Worm (Caenorhabditis elegans) whole organism, L2 larva: ENCODE results near the gene frpr-21.

Experiments used
- C34F6.9 ChIP-seq: fragments of 150-350 bp; optimal IDR thresholded peaks from 2 replicates; lab custom pipeline; 2014; ENCODE audit warnings: missing biosample characterization, missing genetic modification characterization
- F13H6.1 ChIP-seq: sonication (generic microtip); optimal IDR thresholded peaks from 2 replicates; lab custom pipeline; 2016; ENCODE audit warnings: missing genetic modification characterization, missing compliant biosample characterization
- Y55F3AM.14 ChIP-seq: fragments of 200-800 bp; sonication (Bioruptor generic); optimal IDR thresholded peaks from 2 replicates; lab custom pipeline; 2018; ENCODE audit warnings: mild to moderate bottlenecking, missing genetic modification characterization, missing compliant biosample characterization
- ZK546.5 ChIP-seq: sonication (generic microtip); optimal IDR thresholded peaks from 2 replicates; lab custom pipeline; 2017; ENCODE audit warnings: missing biosample characterization, missing genetic modification characterization
- alr-1 ChIP-seq: fragments of 150-350 bp; optimal IDR thresholded peaks from 2 replicates; lab custom pipeline; 2014; ENCODE audit warnings: missing biosample characterization, missing genetic modification characterization
- ceh-16 ChIP-seq: fragments of 150-350 bp; optimal IDR thresholded peaks from 2 replicates; lab custom pipeline; 2014; ENCODE audit warnings: missing biosample characterization, missing genetic modification characterization
- ceh-82 ChIP-seq: fragments of 150-350 bp; optimal IDR thresholded peaks from 2 replicates; lab custom pipeline; 2014; ENCODE audit warnings: missing biosample characterization, missing genetic modification characterization
- dmd-4 ChIP-seq: sonication (generic microtip); optimal IDR thresholded peaks from 2 replicates; lab custom pipeline; 2017; ENCODE audit warnings: missing biosample characterization, missing genetic modification characterization
- egl-27 ChIP-seq: sonication (generic microtip); optimal IDR thresholded peaks from 3 replicates; lab custom pipeline; 2017; ENCODE audit warnings: missing biosample characterization, missing genetic modification reagents, missing genetic modification characterization
- elt-1 ChIP-seq: fragments of 150-350 bp; optimal IDR thresholded peaks from 2 replicates; lab custom pipeline; 2014; ENCODE audit warnings: missing biosample characterization, missing genetic modification characterization
- elt-3 ChIP-seq: sonication (generic microtip); optimal IDR thresholded peaks from 2 replicates; lab custom pipeline; 2017; ENCODE audit warnings: missing biosample characterization, missing genetic modification characterization
- fos-1 ChIP-seq: fragments of 150-350 bp; optimal IDR thresholded peaks from 2 replicates; lab custom pipeline; 2014; ENCODE audit warnings: missing biosample characterization, missing genetic modification characterization
- lin-11 ChIP-seq: fragments of 150-350 bp; sonication (generic microtip); optimal IDR thresholded peaks from 2 replicates; lab custom pipeline; 2014; ENCODE audit warnings: missing biosample characterization, missing genetic modification characterization, inconsistent platforms, mixed read lengths
- lin-13 ChIP-seq: fragments of 150-350 bp; optimal IDR thresholded peaks from 2 replicates; lab custom pipeline; 2014; ENCODE audit warnings: missing biosample characterization, missing genetic modification reagents, missing genetic modification characterization
- lsy-2 ChIP-seq, 2 experiments: fragments of 150-350 bp in 1 of 2; sonication (generic microtip) in 1 of 2; optimal IDR thresholded peaks; 2 replicates each; lab custom pipeline; 2014 to 2017; ENCODE audit warnings: missing biosample characterization in 2 of 2, missing genetic modification characterization in 2 of 2
- mab-5 ChIP-seq: fragments of 150-350 bp; optimal IDR thresholded peaks from 2 replicates; lab custom pipeline; 2014; ENCODE audit warnings: missing biosample characterization, missing genetic modification characterization
- nhr-10 ChIP-seq: sonication (generic microtip); optimal IDR thresholded peaks from 2 replicates; lab custom pipeline; 2017; ENCODE audit warnings: missing biosample characterization, missing genetic modification characterization
- nhr-129 ChIP-seq: fragments of 150-350 bp; optimal IDR thresholded peaks from 2 replicates; lab custom pipeline; 2014; ENCODE audit warnings: missing biosample characterization, missing genetic modification characterization
- nhr-21 ChIP-seq: fragments of 150-350 bp; optimal IDR thresholded peaks from 2 replicates; lab custom pipeline; 2014; ENCODE audit warnings: missing biosample characterization, missing genetic modification characterization
- nhr-23 ChIP-seq: fragments of 150-350 bp; optimal IDR thresholded peaks from 2 replicates; lab custom pipeline; 2014; ENCODE audit warnings: missing biosample characterization, missing genetic modification reagents, missing genetic modification characterization
- nhr-237 ChIP-seq: fragments of 150-350 bp; optimal IDR thresholded peaks from 2 replicates; lab custom pipeline; 2014; ENCODE audit warnings: missing biosample characterization, missing genetic modification characterization
- nhr-25 ChIP-seq: fragments of 150-350 bp; sonication (generic microtip); optimal IDR thresholded peaks from 3 replicates; lab custom pipeline; 2014; ENCODE audit warnings: missing biosample characterization, missing genetic modification characterization
- nhr-6 ChIP-seq: fragments of 150-350 bp; optimal IDR thresholded peaks from 2 replicates; lab custom pipeline; 2014; ENCODE audit warnings: missing biosample characterization, missing genetic modification characterization
- sem-4 ChIP-seq: fragments of 150-350 bp; optimal IDR thresholded peaks from 2 replicates; lab custom pipeline; 2014; ENCODE audit warnings: missing biosample characterization, missing genetic modification reagents, missing genetic modification characterization
- skn-1 ChIP-seq: sonication (generic microtip); optimal IDR thresholded peaks from 2 replicates; lab custom pipeline; 2017; ENCODE audit warnings: missing biosample characterization, missing genetic modification characterization
- sma-3 ChIP-seq: sonication (generic microtip); optimal IDR thresholded peaks from 2 replicates; lab custom pipeline; 2016; ENCODE audit warnings: missing genetic modification reagents, missing genetic modification characterization, missing compliant biosample characterization
- unc-55 ChIP-seq: fragments of 150-350 bp; sonication (generic microtip); optimal IDR thresholded peaks from 3 replicates; lab custom pipeline; 2014; ENCODE audit warnings: missing biosample characterization, missing genetic modification reagents, missing genetic modification characterization
- ztf-1 ChIP-seq: fragments of 200-800 bp; sonication (Bioruptor generic); conservative IDR thresholded peaks from 2 replicates; pipeline ENCODE4 v1.3.6; 2022; ENCODE audit warnings: missing genetic modification characterization, missing compliant biosample characterization

frpr-21 gene

ce11 chrII:10379546-10379945 is 42.3 kb downstream of the frpr-21 start:
- TF ChIP-seq ztf-1 (GFP tag; lab: Robert Waterston, UW), result no peak
- TF ChIP-seq ZK546.5, result no peak
- TF ChIP-seq ceh-16, result no peak
- no peak for TF ChIP-seq lin-11 (tag; lab: Kevin White, UChicago)
- TF ChIP-seq elt-3 (tag; lab: Kevin White, UChicago), result no peak
- TF ChIP-seq F13H6.1 (tag; lab: Kevin White, UChicago), result no peak
- TF ChIP-seq C34F6.9 (tag; lab: Kevin White, UChicago), result peak; percentile 28
- no peak for TF ChIP-seq alr-1 (tag; lab: Kevin White, UChicago)
- no peak for TF ChIP-seq nhr-237 (tag; lab: Kevin White, UChicago)
- TF ChIP-seq sma-3 (GFP tag; lab: Kevin White, UChicago), result no peak
- no peak for TF ChIP-seq elt-1 (tag; lab: Kevin White, UChicago)
- peak; percentile 27 for TF ChIP-seq unc-55 (GFP tag; lab: Kevin White, UChicago)

- TF ChIP-seq C34F6.9 (tag; lab: Kevin White, UChicago), result no peak
- TF ChIP-seq lsy-2 (tag; optimal IDR thresholded peaks at IDR 0.05; lab: Kevin White, UChicago), result peak in 1 of 2 experiments; percentile 17
- TF ChIP-seq F13H6.1 (tag; lab: Kevin White, UChicago), result no peak
Measured at ce11 chrII:10377901-10378300, 43.9 kb downstream of the frpr-21 start.

ce11 chrII:10374776-10375175 is 47.1 kb downstream of the frpr-21 start:
- TF ChIP-seq fos-1 (tag; lab: Kevin White, UChicago) (no peak), sma-3 (GFP tag; lab: Kevin White, UChicago) (no peak)

- no peak for TF ChIP-seq nhr-10 (tag; lab: Kevin White, UChicago)
- TF ChIP-seq lin-13 (GFP tag; lab: Kevin White, UChicago), result no peak
- TF ChIP-seq Y55F3AM.14 (GFP tag; lab: Kevin White, UChicago), result no peak
- no peak for TF ChIP-seq nhr-237 (tag; lab: Kevin White, UChicago)
- TF ChIP-seq C34F6.9 (tag; lab: Kevin White, UChicago), result peak; percentile 32
- TF ChIP-seq nhr-23, result no peak
- peak; percentile 60 for TF ChIP-seq nhr-25 (tag; lab: Kevin White, UChicago)
- peak in 1 of 2 experiments; percentile 5 for TF ChIP-seq lsy-2 (tag; optimal IDR thresholded peaks at IDR 0.05; lab: Kevin White, UChicago)
- TF ChIP-seq unc-55 (GFP tag; lab: Kevin White, UChicago), result no peak
- no peak for TF ChIP-seq ztf-1 (GFP tag; lab: Robert Waterston, UW)
- no peak for TF ChIP-seq skn-1 (tag; lab: Kevin White, UChicago)
- TF ChIP-seq nhr-21 (tag; lab: Kevin White, UChicago), result no peak
- TF ChIP-seq sem-4, result peak; percentile 58
- TF ChIP-seq ceh-82, result no peak
- TF ChIP-seq nhr-6 (tag; lab: Kevin White, UChicago), result no peak
- TF ChIP-seq, all 48 proteins: peak for 4
Measured at ce11 chrII:10373536-10374169, 48.2 kb downstream of the frpr-21 start.

ce11 chrII:10373016-10373415 is 48.8 kb downstream of the frpr-21 start:
- TF ChIP-seq sem-4, result no peak
- TF ChIP-seq fos-1 (tag; lab: Kevin White, UChicago), result peak; percentile 14
- TF ChIP-seq skn-1 (tag; lab: Kevin White, UChicago), result peak; percentile 11

- TF ChIP-seq sem-4 (peak; percentile 11), lsy-2 (tag; optimal IDR thresholded peaks at IDR 0.05; lab: Kevin White, UChicago) (peak in 1 of 2 experiments; percentile 31), C34F6.9 (tag; lab: Kevin White, UChicago) (peak; percentile 41), skn-1 (tag; lab: Kevin White, UChicago) (no peak), mab-5 (tag; lab: Kevin White, UChicago) (no peak), nhr-129 (tag; lab: Kevin White, UChicago) (peak; percentile 18), unc-55 (GFP tag; lab: Kevin White, UChicago) (peak; percentile 43), dmd-4 (no peak), ZK546.5 (no peak), fos-1 (tag; lab: Kevin White, UChicago) (no peak), egl-27 (tag; lab: Kevin White, UChicago) (no peak)
Measured at ce11 chrII:10370826-10371225, 51.0 kb downstream of the frpr-21 start.
